Fruit fly (Drosophila melanogaster): ENCODE data around the gene Jhbp12.

dm6 chr3R:24555150-24555549, 30.6 kb downstream of the Jhbp12 start:
- TF ChIP-seq fd59A (GFP tag; optimal IDR thresholded peaks at IDR 0.05) = no peak
- TF ChIP-seq CG4318 (GFP tag; optimal IDR thresholded peaks at IDR 0.05) = no peak
- no peak for TF ChIP-seq Eip93F (GFP tag; optimal IDR thresholded peaks at IDR 0.05)
- no peak for TF ChIP-seq dsx (GFP tag; optimal IDR thresholded peaks at IDR 0.05; ENCODE audit: poor library complexity, severe bottlenecking)
- TF ChIP-seq CG11762 (GFP tag; optimal IDR thresholded peaks at IDR 0.05; ENCODE audit: insufficient read depth) = no peak
- TF ChIP-seq CG1621 (tag; optimal IDR thresholded peaks at IDR 0.05) = no peak
- no peak for TF ChIP-seq CG10631 (GFP tag; optimal IDR thresholded peaks at IDR 0.05)
- no peak for TF ChIP-seq Met (GFP tag; optimal IDR thresholded peaks at IDR 0.05)
- TF ChIP-seq Hr39 (GFP tag; optimal IDR thresholded peaks at IDR 0.05) = no peak
- TF ChIP-seq topi (GFP tag; optimal IDR thresholded peaks at IDR 0.05) = no peak
- no peak for TF ChIP-seq Ets96B (tag; optimal IDR thresholded peaks at IDR 0.05)
- TF ChIP-seq fkh (GFP tag; optimal IDR thresholded peaks at IDR 0.05) = no peak
